Fruit fly (Drosophila melanogaster) whole organism, embryonic: ENCODE data around the gene fmt.

Experiments used
- Aef1 ChIP-seq: fragments of 200-800 bp; sonication (Bioruptor generic); IDR thresholded peaks from 3 replicates; pipeline ENCODE4 v1.3.6; 2022; ENCODE audit warnings: missing biosample characterization, missing genetic modification characterization
- Atf-2 ChIP-seq: fragments of 200-800 bp; sonication (Bioruptor generic); optimal IDR thresholded peaks from 2 replicates; lab custom pipeline; 2016; ENCODE audit warnings: missing biosample characterization, missing genetic modification characterization
- Awh ChIP-seq: fragments of 200-800 bp; sonication (Bioruptor generic); IDR thresholded peaks from 2 replicates; pipeline ENCODE4, ENCODE4 v1.3.6; 2022; ENCODE audit warnings: missing biosample characterization, missing genetic modification characterization
- Bteb2 ChIP-seq: fragments of 200-800 bp; sonication (Bioruptor generic); optimal IDR thresholded peaks from 2 replicates; lab custom pipeline; 2016; ENCODE audit warnings: missing biosample characterization, missing genetic modification characterization
- CG11696 ChIP-seq: fragments of 200-800 bp; sonication (Bioruptor generic); IDR thresholded peaks from 2 replicates; pipeline ENCODE4 v1.3.6; 2022; ENCODE audit warnings: missing biosample characterization, missing genetic modification characterization
- CG11723 ChIP-seq: fragments of 200-800 bp; sonication (Bioruptor generic); optimal IDR thresholded peaks from 2 replicates; lab custom pipeline; 2017; ENCODE audit warnings: missing biosample characterization, mild to moderate bottlenecking, missing genetic modification characterization
- CG14965 ChIP-seq: fragments of 200-800 bp; sonication (Bioruptor generic); optimal IDR thresholded peaks from 2 replicates; lab custom pipeline; 2016; ENCODE audit warnings: missing biosample characterization, missing genetic modification characterization, borderline replicate concordance
- CG16863 ChIP-seq: fragments of 200-800 bp; sonication (Bioruptor generic); optimal IDR thresholded peaks from 3 replicates; lab custom pipeline; 2016; ENCODE audit warnings: missing biosample characterization, missing genetic modification characterization
- CG17328 ChIP-seq: fragments of 200-800 bp; sonication (Bioruptor generic); IDR thresholded peaks from 2 replicates; pipeline ENCODE4 v1.3.6; 2022; ENCODE audit warnings: missing biosample characterization, missing genetic modification characterization
- CG30403 ChIP-seq: fragments of 200-800 bp; sonication (Bioruptor generic); optimal IDR thresholded peaks from 3 replicates; lab custom pipeline; 2016; ENCODE audit warnings: missing biosample characterization, missing genetic modification characterization
- CG31224 ChIP-seq: fragments of 200-800 bp; sonication (Bioruptor generic); IDR thresholded peaks from 2 replicates; pipeline ENCODE4 v1.3.6; 2022; ENCODE audit warnings: missing biosample characterization, missing genetic modification characterization
- CG32772 ChIP-seq: fragments of 200-800 bp; sonication (Bioruptor generic); IDR thresholded peaks from 2 replicates; pipeline ENCODE4 v1.3.6; 2022; ENCODE audit warnings: missing biosample characterization, missing genetic modification characterization
- CG4404 ChIP-seq: fragments of 200-800 bp; sonication (Bioruptor generic); IDR thresholded peaks from 2 replicates; pipeline ENCODE4 v1.3.6; 2022; ENCODE audit warnings: missing biosample characterization, missing genetic modification characterization
- CG6791 ChIP-seq: fragments of 200-800 bp; sonication (Bioruptor generic); IDR thresholded peaks from 3 replicates; pipeline ENCODE4 v1.3.6; 2022; ENCODE audit warnings: missing biosample characterization, missing genetic modification characterization; ENCODE audit not compliant: partially characterized antibody
- CG7839 ChIP-seq: fragments of 200-800 bp; sonication (Bioruptor generic); optimal IDR thresholded peaks from 3 replicates; lab custom pipeline; 2018; ENCODE audit warnings: missing biosample characterization, mild to moderate bottlenecking, missing genetic modification characterization, moderate library complexity
- CG8089 ChIP-seq: fragments of 200-800 bp; sonication (Bioruptor generic); optimal IDR thresholded peaks from 3 replicates; lab custom pipeline; 2016; ENCODE audit warnings: missing biosample characterization, missing genetic modification characterization
- CrebB ChIP-seq: fragments of 200-800 bp; sonication (Bioruptor generic); optimal IDR thresholded peaks from 3 replicates; lab custom pipeline; 2018; ENCODE audit warnings: missing biosample characterization, mild to moderate bottlenecking, missing genetic modification characterization
- D19B ChIP-seq: fragments of 200-800 bp; sonication (Bioruptor generic); optimal IDR thresholded peaks from 2 replicates; lab custom pipeline; 2017; ENCODE audit warnings: missing biosample characterization, mild to moderate bottlenecking, missing genetic modification characterization
- Dref ChIP-seq: fragments of 200-800 bp; sonication (Bioruptor generic); IDR thresholded peaks from 2 replicates; pipeline ENCODE4 v1.3.6; 2022; ENCODE audit warnings: missing biosample characterization, missing genetic modification characterization
- ERR ChIP-seq: fragments of 200-800 bp; sonication (Bioruptor generic); optimal IDR thresholded peaks from 2 replicates; lab custom pipeline; 2016; ENCODE audit warnings: missing biosample characterization, missing genetic modification characterization
- Fer3 ChIP-seq: fragments of 200-800 bp; sonication (Bioruptor generic); optimal IDR thresholded peaks from 2 replicates; lab custom pipeline; 2018; ENCODE audit warnings: missing biosample characterization, mild to moderate bottlenecking, missing genetic modification characterization, moderate library complexity
- HLH3B ChIP-seq: fragments of 200-800 bp; sonication (Bioruptor generic); IDR thresholded peaks from 2 replicates; pipeline ENCODE4 v1.3.6; 2022; ENCODE audit warnings: missing biosample characterization, missing genetic modification characterization
- Hmr ChIP-seq: fragments of 200-800 bp; sonication (Bioruptor generic); optimal IDR thresholded peaks from 3 replicates; lab custom pipeline; 2017; ENCODE audit warnings: mild to moderate bottlenecking, missing biosample characterization, missing genetic modification reagents, missing genetic modification characterization
- Lim3 ChIP-seq: fragments of 200-800 bp; sonication (Bioruptor generic); IDR thresholded peaks from 2 replicates; pipeline ENCODE4 v1.3.6; 2022; ENCODE audit warnings: missing biosample characterization, missing genetic modification characterization
- Lpt ChIP-seq: fragments of >200 bp; optimal IDR thresholded peaks from 2 replicates; lab custom pipeline; 2018; ENCODE audit warnings: missing biosample characterization, missing genetic modification characterization
- Mad ChIP-seq: fragments of 200-800 bp; sonication (Bioruptor generic); optimal IDR thresholded peaks from 2 replicates; lab custom pipeline; 2016; ENCODE audit warnings: missing biosample characterization, missing genetic modification characterization
- Nf-YA ChIP-seq: fragments of 200-800 bp; sonication (Bioruptor generic); IDR thresholded peaks from 2 replicates; pipeline ENCODE4 v1.3.6; 2022; ENCODE audit warnings: missing biosample characterization, missing genetic modification characterization
- Spps ChIP-seq: fragments of 200-800 bp; sonication (Bioruptor generic); optimal IDR thresholded peaks from 2 replicates; lab custom pipeline; 2018; ENCODE audit warnings: missing biosample characterization, mild to moderate bottlenecking, missing genetic modification characterization
- Stat92E ChIP-seq, 3 experiments: fragments of >200 bp in 2 of 3; fragments of 200-800 bp in 1 of 3; sonication (Bioruptor generic) in 1 of 3; optimal IDR thresholded peaks; 2 replicates each; lab custom pipeline; 2017 to 2019; ENCODE audit warnings: missing biosample characterization in 3 of 3, missing genetic modification characterization in 3 of 3, mild to moderate bottlenecking in 1 of 3, moderate library complexity in 1 of 3
- Taf1 ChIP-seq: fragments of 200-800 bp; sonication (Bioruptor generic); IDR thresholded peaks from 2 replicates; pipeline ENCODE4 v1.3.6; 2022; ENCODE audit warnings: missing biosample characterization, missing genetic modification characterization
- bsh ChIP-seq, 2 experiments: fragments of 200-800 bp; sonication (Bioruptor generic); optimal IDR thresholded peaks; 2 replicates each; lab custom pipeline; 2017 to 2018; ENCODE audit warnings: mild to moderate bottlenecking in 2 of 2, missing biosample characterization in 2 of 2, missing genetic modification characterization in 2 of 2, moderate library complexity in 1 of 2
- cad ChIP-seq: fragments of >200 bp; optimal IDR thresholded peaks from 2 replicates; lab custom pipeline; 2017; ENCODE audit warnings: missing biosample characterization, missing genetic modification characterization
- cas ChIP-seq: fragments of 200-800 bp; sonication (Bioruptor generic); IDR thresholded peaks from 2 replicates; pipeline ENCODE4 v1.3.6; 2022; ENCODE audit warnings: missing biosample characterization, missing genetic modification characterization
- cato ChIP-seq: fragments of 200-800 bp; sonication (Bioruptor generic); optimal IDR thresholded peaks from 2 replicates; lab custom pipeline; 2016; ENCODE audit warnings: missing biosample characterization, missing genetic modification characterization, borderline replicate concordance
- chm ChIP-seq: fragments of 200-800 bp; sonication (Bioruptor generic); IDR thresholded peaks from 2 replicates; pipeline ENCODE4 v1.3.6; 2022; ENCODE audit warnings: missing biosample characterization, missing genetic modification characterization
- chn ChIP-seq: fragments of 200-800 bp; sonication (Bioruptor generic); optimal IDR thresholded peaks from 2 replicates; lab custom pipeline; 2016; ENCODE audit warnings: missing biosample characterization, missing genetic modification characterization
- corto ChIP-seq: fragments of 200-800 bp; sonication (Bioruptor generic); optimal IDR thresholded peaks from 2 replicates; lab custom pipeline; 2016; ENCODE audit warnings: missing biosample characterization, mild to moderate bottlenecking, missing genetic modification characterization, moderate library complexity
- dati ChIP-seq: fragments of 200-800 bp; sonication (Bioruptor generic); IDR thresholded peaks from 2 replicates; pipeline ENCODE4 v1.3.6; 2022; ENCODE audit warnings: missing biosample characterization, missing genetic modification characterization
- dpn ChIP-seq, 2 experiments: fragments of 200-800 bp; sonication (Bioruptor generic); optimal IDR thresholded peaks; 3 replicates each; lab custom pipeline; 2016; ENCODE audit warnings: missing biosample characterization in 2 of 2, missing genetic modification characterization in 2 of 2
- ems ChIP-seq: fragments of 200-800 bp; sonication (Bioruptor generic); optimal IDR thresholded peaks from 3 replicates; lab custom pipeline; 2016; ENCODE audit warnings: missing biosample characterization, missing genetic modification characterization
- ftz-f1 ChIP-seq: fragments of 200-800 bp; sonication (Bioruptor generic); optimal IDR thresholded peaks from 2 replicates; lab custom pipeline; 2016; ENCODE audit warnings: missing biosample characterization, missing genetic modification characterization
- gt ChIP-seq: fragments of 200-800 bp; sonication (Bioruptor generic); IDR thresholded peaks from 2 replicates; pipeline ENCODE4 v1.3.6; 2022; ENCODE audit warnings: missing biosample characterization, missing genetic modification characterization
- ind ChIP-seq: fragments of 200-800 bp; sonication (Bioruptor generic); optimal IDR thresholded peaks from 3 replicates; lab custom pipeline; 2016; ENCODE audit warnings: missing biosample characterization, missing genetic modification characterization
- jigr1 ChIP-seq: fragments of 200-800 bp; sonication (Bioruptor generic); IDR thresholded peaks from 3 replicates; pipeline ENCODE4 v1.3.6; 2022; ENCODE audit warnings: missing biosample characterization, missing genetic modification characterization
- kah ChIP-seq: fragments of 200-800 bp; sonication (Bioruptor generic); optimal IDR thresholded peaks from 2 replicates; lab custom pipeline; 2018; ENCODE audit warnings: missing biosample characterization, mild to moderate bottlenecking, missing genetic modification characterization
- otp ChIP-seq: fragments of 200-800 bp; sonication (Bioruptor generic); IDR thresholded peaks from 3 replicates; pipeline ENCODE4, ENCODE4 v1.3.6; 2022; ENCODE audit warnings: missing biosample characterization, missing genetic modification characterization
- pfk ChIP-seq: fragments of 200-800 bp; sonication (Bioruptor generic); optimal IDR thresholded peaks from 2 replicates; lab custom pipeline; 2018; ENCODE audit warnings: missing biosample characterization, mild to moderate bottlenecking, missing genetic modification characterization, moderate library complexity
- salm ChIP-seq: fragments of 200-800 bp; sonication (Bioruptor generic); optimal IDR thresholded peaks from 2 replicates; lab custom pipeline; 2018; ENCODE audit warnings: missing biosample characterization, mild to moderate bottlenecking, missing genetic modification characterization
- ssp ChIP-seq: fragments of 200-800 bp; sonication (Bioruptor generic); IDR thresholded peaks from 2 replicates; pipeline ENCODE4 v1.3.6; 2022; ENCODE audit warnings: missing biosample characterization, missing genetic modification characterization
- unpg ChIP-seq: fragments of 200-800 bp; sonication (Bioruptor generic); optimal IDR thresholded peaks from 3 replicates; lab custom pipeline; 2018; ENCODE audit warnings: missing biosample characterization, mild to moderate bottlenecking, missing genetic modification characterization, moderate library complexity
- zf30C ChIP-seq: fragments of 200-800 bp; sonication (Bioruptor generic); optimal IDR thresholded peaks from 3 replicates; lab custom pipeline; 2018; ENCODE audit warnings: missing biosample characterization, mild to moderate bottlenecking, missing genetic modification characterization
- zfh1 ChIP-seq: fragments of 200-800 bp; sonication (Bioruptor generic); IDR thresholded peaks from 3 replicates; pipeline ENCODE4 v1.3.6; 2022; ENCODE audit warnings: missing biosample characterization, missing genetic modification characterization

The fmt gene

dm6 chr3L:6181776-6182175, 8.1 kb upstream of the fmt start, which contains the start of gene CG10274 (continued):
- TF ChIP-seq CG31224 (GFP tag; lab: Robert Waterston, UW): peak; percentile 35; the same call in 1 of the 2 replicates
- TF ChIP-seq Stat92E (GFP tag; optimal IDR thresholded peaks at IDR 0.05; lab: Kevin White, UChicago): peak in 1 of 3 experiments; percentile 39
- TF ChIP-seq Mad (GFP tag; lab: Kevin White, UChicago): peak; percentile 69
- no peak for TF ChIP-seq cad (GFP tag; lab: Kevin White, UChicago)
- peak; percentile 83 for TF ChIP-seq ind (GFP tag; lab: Kevin White, UChicago)
- peak; percentile 52; the same call in 1 of the 2 replicates for TF ChIP-seq CG32772
- peak; percentile 65 for TF ChIP-seq HLH3B (GFP tag; lab: Robert Waterston, UW)
- no peak for TF ChIP-seq zf30C
- TF ChIP-seq dpn (GFP tag; optimal IDR thresholded peaks at IDR 0.05; lab: Kevin White, UChicago): peak; percentile 72 to 81
- no peak for TF ChIP-seq gt (GFP tag; lab: Robert Waterston, UW)
- TF ChIP-seq cas: no peak
- TF ChIP-seq D19B (GFP tag; lab: Kevin White, UChicago): no peak
- TF ChIP-seq Lpt (GFP tag; lab: Kevin White, UChicago): no peak
- peak; percentile 36 for TF ChIP-seq CG8089 (GFP tag; lab: Kevin White, UChicago)
- peak; percentile 68 for TF ChIP-seq Atf-2 (GFP tag; lab: Kevin White, UChicago)
- no peak for TF ChIP-seq Lim3
- TF ChIP-seq dati (GFP tag; lab: Robert Waterston, UW): no peak
- TF ChIP-seq CG11723 (GFP tag; lab: Kevin White, UChicago): no peak
- TF ChIP-seq salm (tag; lab: Kevin White, UChicago): no peak
- no peak for TF ChIP-seq ERR (GFP tag; lab: Kevin White, UChicago)
- TF ChIP-seq Bteb2 (GFP tag; lab: Kevin White, UChicago): peak; percentile 75
- TF ChIP-seq CG11696 (GFP tag; lab: Robert Waterston, UW): no peak
- TF ChIP-seq otp: no peak
- peak; percentile 38 for TF ChIP-seq CrebB (tag; lab: Kevin White, UChicago)
- peak; percentile 61 for TF ChIP-seq Aef1 (GFP tag; lab: Robert Waterston, UW)
- TF ChIP-seq corto: no peak
- TF ChIP-seq Hmr (GFP tag; lab: Kevin White, UChicago): no peak
- TF ChIP-seq ftz-f1 (GFP tag; lab: Kevin White, UChicago): no peak
- TF ChIP-seq unpg: no peak
- TF ChIP-seq kah (GFP tag; lab: Kevin White, UChicago): no peak
- TF ChIP-seq ems (GFP tag; lab: Kevin White, UChicago): peak; percentile 64
- TF ChIP-seq Taf1 (GFP tag; lab: Robert Waterston, UW): no peak
- no peak for TF ChIP-seq CG7839 (tag; lab: Kevin White, UChicago)
- peak in 1 of 2 experiments; percentile 68 for TF ChIP-seq bsh (GFP tag; optimal IDR thresholded peaks at IDR 0.05; lab: Kevin White, UChicago)
- peak; percentile 71 for TF ChIP-seq CG4404
- TF ChIP-seq jigr1: no peak
- no peak for TF ChIP-seq CG6791 (GFP tag; lab: Robert Waterston, UW)
- peak; percentile 53 for TF ChIP-seq ssp
- TF ChIP-seq cato (GFP tag; lab: Kevin White, UChicago): peak; percentile 56
- TF ChIP-seq CG17328 (GFP tag; lab: Robert Waterston, UW): peak; percentile 49; the same call in 1 of the 2 replicates
- peak; percentile 72 for TF ChIP-seq chn
- TF ChIP-seq Spps (tag; lab: Kevin White, UChicago): peak; percentile 56
- no peak for TF ChIP-seq CG14965
- TF ChIP-seq zfh1 (GFP tag; lab: Robert Waterston, UW): peak; percentile 53; the same call in 1 of the 3 replicates
- no peak for TF ChIP-seq Nf-YA (GFP tag; lab: Robert Waterston, UW)
- no peak for TF ChIP-seq pfk (GFP tag; lab: Kevin White, UChicago)
- TF ChIP-seq CG30403 (GFP tag; lab: Kevin White, UChicago): peak; percentile 90
- no peak for TF ChIP-seq chm
- peak; percentile 73 for TF ChIP-seq Fer3
- TF ChIP-seq Dref (GFP tag; lab: Robert Waterston, UW): no peak
- TF ChIP-seq Awh (GFP tag; lab: Robert Waterston, UW): no peak
- peak; percentile 64 for TF ChIP-seq CG16863 (GFP tag; lab: Kevin White, UChicago)
